Worm (Caenorhabditis elegans) whole organism, L3 larva: ENCODE measurements around the gene repo-1.
A peak's percentile ranks its signal among the peaks of the same experiment; 100 is the strongest.

ENCODE experiments used
- egl-27 ChIP-seq: sonication (generic microtip); optimal IDR thresholded peaks from 4 replicates; lab custom pipeline; 2017; ENCODE audit warnings: missing biosample characterization, missing genetic modification reagents, missing genetic modification characterization
- elt-1 ChIP-seq: fragments of 150-350 bp; optimal IDR thresholded peaks from 2 replicates; lab custom pipeline; 2014; ENCODE audit warnings: missing biosample characterization, missing genetic modification characterization
- elt-3 ChIP-seq, 3 experiments: fragments of 150-350 bp in 1 of 3; sonication (generic microtip) in 2 of 3; optimal IDR thresholded peaks; 2 replicates in 2 of 3; 4 replicates in 1 of 3; lab custom pipeline; 2014 to 2017; ENCODE audit warnings: missing biosample characterization in 3 of 3, missing genetic modification characterization in 3 of 3
- nhr-23 ChIP-seq: fragments of 150-350 bp; optimal IDR thresholded peaks from 2 replicates; lab custom pipeline; 2014; ENCODE audit warnings: missing biosample characterization, missing genetic modification reagents, missing genetic modification characterization
- pha-4 ChIP-seq: fragments of 150-350 bp; optimal IDR thresholded peaks from 2 replicates; lab custom pipeline; 2014; ENCODE audit warnings: missing biosample characterization, missing genetic modification reagents, missing genetic modification characterization

DNA sequence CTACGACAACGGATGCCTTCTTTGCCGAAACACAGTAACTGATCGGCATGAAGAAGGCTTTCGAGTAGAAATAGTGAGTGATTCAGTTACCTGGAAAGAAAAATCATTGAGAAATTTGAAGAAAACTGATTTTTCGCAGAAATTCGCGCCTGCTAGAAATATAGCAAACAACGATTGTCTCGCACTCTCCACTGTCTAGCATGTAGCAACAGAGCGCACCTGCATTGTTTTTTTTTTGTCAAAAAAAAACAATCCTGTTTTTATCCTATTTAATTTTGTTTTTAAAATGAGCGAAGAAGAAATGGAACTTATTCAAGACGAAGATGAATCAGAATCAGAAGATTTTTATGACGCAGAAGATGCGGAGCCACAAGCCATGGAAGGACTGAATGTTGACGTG, 36.8 kb downstream of the repo-1 start, which contains the start of the genes ddb-1 and M18.6:
- no peak for TF ChIP-seq elt-3 (tag; optimal IDR thresholded peaks at IDR 0.05; lab: Kevin White, UChicago)
- TF ChIP-seq elt-1 (tag; lab: Kevin White, UChicago), result no peak
- no peak for TF ChIP-seq nhr-23 (tag; lab: Kevin White, UChicago)
- TF ChIP-seq pha-4 (tag; lab: Kevin White, UChicago), result peak; percentile 81
- no peak for TF ChIP-seq egl-27
